Fruit fly (Drosophila melanogaster) whole organism, adult: ENCODE results near the gene CG31269.
A peak's percentile ranks its signal among the peaks of the same experiment; 100 is the strongest.

Source experiments
- CG11617 ChIP-seq: fragments of 200-800 bp; sonication (Bioruptor generic); optimal IDR thresholded peaks from 2 replicates; lab custom pipeline; 2017; ENCODE audit warnings: mild to moderate bottlenecking, missing biosample characterization, missing genetic modification reagents, missing genetic modification characterization
- CG12768 ChIP-seq: fragments of 200-800 bp; sonication (Bioruptor generic); optimal IDR thresholded peaks from 2 replicates; lab custom pipeline; 2017; ENCODE audit warnings: missing biosample characterization, missing genetic modification characterization, mild to moderate bottlenecking, moderate library complexity, missing genetic modification reagents
- CG14711 ChIP-seq: fragments of 200-800 bp; sonication (Bioruptor generic); optimal IDR thresholded peaks from 2 replicates; lab custom pipeline; 2018; ENCODE audit warnings: missing biosample characterization, mild to moderate bottlenecking, missing genetic modification characterization, moderate library complexity
- CG1620 ChIP-seq: fragments of 200-800 bp; sonication (Bioruptor generic); optimal IDR thresholded peaks from 2 replicates; lab custom pipeline; 2016; ENCODE audit warnings: missing biosample characterization, missing genetic modification characterization
- CG33017 ChIP-seq: fragments of 200-800 bp; sonication (Bioruptor generic); optimal IDR thresholded peaks from 2 replicates; lab custom pipeline; 2018; ENCODE audit warnings: missing biosample characterization, mild to moderate bottlenecking, missing genetic modification characterization, moderate library complexity
- CG5204 ChIP-seq: fragments of 200-800 bp; sonication (Bioruptor generic); optimal IDR thresholded peaks from 2 replicates; lab custom pipeline; 2016; ENCODE audit warnings: missing biosample characterization, missing genetic modification characterization
- CG7045 ChIP-seq: fragments of 200-800 bp; sonication (Bioruptor generic); optimal IDR thresholded peaks from 2 replicates; lab custom pipeline; 2017; ENCODE audit warnings: missing biosample characterization, mild to moderate bottlenecking, missing genetic modification characterization
- CG7101 ChIP-seq: fragments of 200-800 bp; sonication (Bioruptor generic); optimal IDR thresholded peaks from 2 replicates; lab custom pipeline; 2018; ENCODE audit warnings: missing biosample characterization, mild to moderate bottlenecking, missing genetic modification characterization, moderate library complexity
- Clk ChIP-seq: fragments of 200-800 bp; sonication (Bioruptor generic); optimal IDR thresholded peaks from 2 replicates; lab custom pipeline; 2017; ENCODE audit warnings: missing biosample characterization, missing genetic modification characterization
- Crg-1 ChIP-seq: fragments of 200-800 bp; sonication (Bioruptor generic); optimal IDR thresholded peaks from 2 replicates; lab custom pipeline; 2016; ENCODE audit warnings: missing biosample characterization, missing genetic modification characterization
- Hr96 ChIP-seq: fragments of 200-800 bp; sonication (Bioruptor generic); optimal IDR thresholded peaks from 2 replicates; lab custom pipeline; 2016; ENCODE audit warnings: missing biosample characterization, missing genetic modification characterization
- Mnt ChIP-seq: fragments of 200-800 bp; sonication (Bioruptor generic); optimal IDR thresholded peaks from 2 replicates; lab custom pipeline; 2016; ENCODE audit warnings: missing biosample characterization, mild to moderate bottlenecking, missing genetic modification characterization
- bab1 ChIP-seq: fragments of 200-800 bp; sonication (Bioruptor generic); optimal IDR thresholded peaks from 3 replicates; lab custom pipeline; 2019; ENCODE audit warnings: missing biosample characterization, mild to moderate bottlenecking, missing genetic modification characterization, moderate library complexity
- cic ChIP-seq: fragments of 200-800 bp; sonication (Bioruptor generic); optimal IDR thresholded peaks from 2 replicates; lab custom pipeline; 2017; ENCODE audit warnings: missing biosample characterization, mild to moderate bottlenecking, missing genetic modification characterization, moderate library complexity
- cnc ChIP-seq, 2 experiments: fragments of >200 bp; optimal IDR thresholded peaks; 2 replicates each; lab custom pipeline; 2017
- kay ChIP-seq: fragments of 200-800 bp; sonication (Bioruptor generic); peaks from one replicate; lab custom pipeline; 2016; ENCODE audit warnings: missing biosample characterization, missing genetic modification characterization, borderline replicate concordance
- ovo ChIP-seq: fragments of 200-800 bp; sonication (Bioruptor generic); optimal IDR thresholded peaks from 2 replicates; lab custom pipeline; 2016; ENCODE audit warnings: missing biosample characterization, missing genetic modification characterization
- pad ChIP-seq: fragments of 200-800 bp; sonication (Bioruptor generic); optimal IDR thresholded peaks from 3 replicates; lab custom pipeline; 2017; ENCODE audit warnings: missing biosample characterization, missing genetic modification characterization, mild to moderate bottlenecking, moderate library complexity, missing genetic modification reagents
- tj ChIP-seq: fragments of 200-800 bp; sonication (Bioruptor generic); optimal IDR thresholded peaks from 3 replicates; lab custom pipeline; 2017; ENCODE audit warnings: missing biosample characterization, mild to moderate bottlenecking, missing genetic modification characterization, moderate library complexity
- toe ChIP-seq: fragments of 200-800 bp; sonication (Bioruptor generic); optimal IDR thresholded peaks from 2 replicates; lab custom pipeline; 2016; ENCODE audit warnings: missing biosample characterization, missing genetic modification characterization

The CG31269 gene

dm6 chr3R:17138699-17139098 lies 11.8 kb downstream of the CG31269 start, which contains the start of gene CG5265:
Gene CG5265 (plus strand): TSS chr3R:17138999.
- TF ChIP-seq CG7101 (tag; lab: Kevin White, UChicago) (no peak), Hr96 (GFP tag; lab: Kevin White, UChicago) (no peak), CG11617 (GFP tag; lab: Kevin White, UChicago) (no peak), pad (GFP tag; lab: Kevin White, UChicago) (no peak), toe (GFP tag; lab: Kevin White, UChicago) (no peak), cic (GFP tag; lab: Kevin White, UChicago) (no peak), CG5204 (GFP tag; lab: Kevin White, UChicago) (no peak), CG7045 (GFP tag; lab: Kevin White, UChicago) (no peak), CG1620 (GFP tag; lab: Kevin White, UChicago) (no peak), ovo (no peak), Crg-1 (GFP tag; lab: Kevin White, UChicago) (no peak), cnc (optimal IDR thresholded peaks at IDR 0.05; lab: Kevin White, UChicago) (no peak)

dm6 chr3R:17142304-17142703 lies 15.4 kb downstream of the CG31269 start, which contains the start of gene TwdlW:
Gene TwdlW (minus strand): TSS chr3R:17142404.
- TF ChIP-seq Crg-1 (GFP tag; lab: Kevin White, UChicago) (no peak), CG14711 (no peak), cic (GFP tag; lab: Kevin White, UChicago) (no peak), CG11617 (GFP tag; lab: Kevin White, UChicago) (no peak), Clk (GFP tag; lab: Kevin White, UChicago) (no peak), ovo (no peak), Mnt (GFP tag; lab: Kevin White, UChicago) (no peak), CG7045 (GFP tag; lab: Kevin White, UChicago) (no peak), CG1620 (GFP tag; lab: Kevin White, UChicago) (no peak), CG7101 (tag; lab: Kevin White, UChicago) (no peak), pad (GFP tag; lab: Kevin White, UChicago) (no peak), cnc (optimal IDR thresholded peaks at IDR 0.05; lab: Kevin White, UChicago) (no peak), CG33017 (no peak), tj (GFP tag; lab: Kevin White, UChicago) (no peak), toe (GFP tag; lab: Kevin White, UChicago) (no peak)

- TF ChIP-seq tj (GFP tag; lab: Kevin White, UChicago) (no peak), cnc (optimal IDR thresholded peaks at IDR 0.05; lab: Kevin White, UChicago) (no peak), CG12768 (no peak), Clk (GFP tag; lab: Kevin White, UChicago) (no peak), kay (GFP tag; lab: Kevin White, UChicago) (no peak), pad (GFP tag; lab: Kevin White, UChicago) (no peak), Hr96 (GFP tag; lab: Kevin White, UChicago) (no peak), toe (GFP tag; lab: Kevin White, UChicago) (no peak), CG5204 (GFP tag; lab: Kevin White, UChicago) (no peak), CG1620 (GFP tag; lab: Kevin White, UChicago) (no peak), bab1 (no peak), CG14711 (no peak), CG7045 (GFP tag; lab: Kevin White, UChicago) (no peak), Mnt (GFP tag; lab: Kevin White, UChicago) (peak; percentile 43), CG33017 (no peak), CG7101 (tag; lab: Kevin White, UChicago) (peak; percentile 7)
Measured at dm6 chr3R:17147647-17148244, 20.8 kb downstream of the CG31269 start.

- peak; percentile 89 for TF ChIP-seq CG14711
- TF ChIP-seq Mnt (GFP tag; lab: Kevin White, UChicago): peak; percentile 24
- no peak for TF ChIP-seq cic (GFP tag; lab: Kevin White, UChicago)
- TF ChIP-seq kay (GFP tag; lab: Kevin White, UChicago): peak; percentile 17
- no peak for TF ChIP-seq cnc (optimal IDR thresholded peaks at IDR 0.05; lab: Kevin White, UChicago)
- TF ChIP-seq Crg-1 (GFP tag; lab: Kevin White, UChicago): no peak
- TF ChIP-seq CG33017: no peak
- no peak for TF ChIP-seq Clk (GFP tag; lab: Kevin White, UChicago)
- TF ChIP-seq CG7101 (tag; lab: Kevin White, UChicago): no peak
- peak; percentile 46 for TF ChIP-seq Hr96 (GFP tag; lab: Kevin White, UChicago)
- TF ChIP-seq CG11617 (GFP tag; lab: Kevin White, UChicago): no peak
- TF ChIP-seq bab1: peak; percentile 75
- no peak for TF ChIP-seq CG7045 (GFP tag; lab: Kevin White, UChicago)
- peak; percentile 54 for TF ChIP-seq toe (GFP tag; lab: Kevin White, UChicago)
- TF ChIP-seq CG5204 (GFP tag; lab: Kevin White, UChicago): peak; percentile 56
- TF ChIP-seq tj (GFP tag; lab: Kevin White, UChicago): peak; percentile 89
- peak; percentile 62 for TF ChIP-seq CG1620 (GFP tag; lab: Kevin White, UChicago)
- TF ChIP-seq CG12768: no peak
- TF ChIP-seq ovo: no peak
- peak; percentile 25 for TF ChIP-seq pad (GFP tag; lab: Kevin White, UChicago)
Measured at dm6 chr3R:17149080-17149746, 22.3 kb downstream of the CG31269 start, which contains the start of the genes m-cup and Det. Gene m-cup (minus strand): TSS chr3R:17149412. Gene Det (plus strand): TSS chr3R:17149667.

- no peak for TF ChIP-seq Clk (GFP tag; lab: Kevin White, UChicago)
- no peak for TF ChIP-seq cnc (optimal IDR thresholded peaks at IDR 0.05; lab: Kevin White, UChicago)
- no peak for TF ChIP-seq CG12768
- no peak for TF ChIP-seq CG7101 (tag; lab: Kevin White, UChicago)
- TF ChIP-seq CG5204 (GFP tag; lab: Kevin White, UChicago): no peak
- no peak for TF ChIP-seq ovo
- no peak for TF ChIP-seq kay (GFP tag; lab: Kevin White, UChicago)
- no peak for TF ChIP-seq CG11617 (GFP tag; lab: Kevin White, UChicago)
- no peak for TF ChIP-seq tj (GFP tag; lab: Kevin White, UChicago)
- TF ChIP-seq Mnt (GFP tag; lab: Kevin White, UChicago): no peak
- no peak for TF ChIP-seq CG1620 (GFP tag; lab: Kevin White, UChicago)
- TF ChIP-seq cic (GFP tag; lab: Kevin White, UChicago): no peak
- no peak for TF ChIP-seq Crg-1 (GFP tag; lab: Kevin White, UChicago)
- no peak for TF ChIP-seq CG33017
- no peak for TF ChIP-seq CG7045 (GFP tag; lab: Kevin White, UChicago)
- no peak for TF ChIP-seq CG14711
- TF ChIP-seq toe (GFP tag; lab: Kevin White, UChicago): no peak
- no peak for TF ChIP-seq pad (GFP tag; lab: Kevin White, UChicago)
Measured at dm6 chr3R:17150287-17150686, 23.4 kb downstream of the CG31269 start, which contains the start of gene Smug. Gene Smug (plus strand): TSS chr3R:17150587.
